Fruit fly (Drosophila melanogaster) whole organism: Measurements from ENCODE around the gene amd.

Experiments
- CG8478 ChIP-seq: fragments of >200 bp; optimal IDR thresholded peaks from 2 replicates; lab custom pipeline; 2018; ENCODE audit warnings: inconsistent platforms
- Dll ChIP-seq: fragments of >200 bp; optimal IDR thresholded peaks from 2 replicates; lab custom pipeline; 2017
- EcR ChIP-seq, 2 experiments: fragments of >200 bp; optimal IDR thresholded peaks; 2 replicates each; lab custom pipeline; 2017; ENCODE audit warnings: missing biosample characterization in 2 of 2, missing genetic modification characterization in 2 of 2, missing genetic modification reagents in 2 of 2
- pan ChIP-seq: fragments of >200 bp; optimal IDR thresholded peaks from 2 replicates; lab custom pipeline; 2017
- psq ChIP-seq: fragments of >200 bp; optimal IDR thresholded peaks from 2 replicates; lab custom pipeline; 2017

- TF ChIP-seq pan: no peak
- no peak for TF ChIP-seq psq (lab: Kevin White, UChicago)
- TF ChIP-seq EcR (GFP tag; optimal IDR thresholded peaks at IDR 0.05; lab: Kevin White, UChicago): no peak
- TF ChIP-seq CG8478: no peak
- TF ChIP-seq Dll (lab: Kevin White, UChicago): no peak
Measured at dm6 chr2L:19078928-19079327, 31.0 kb upstream of the amd start, which contains the start of gene CG10700.
